Fruit fly (Drosophila melanogaster) whole organism, embryonic: ENCODE results near the gene CG32271.

Experiments used
- ATbp ChIP-seq: fragments of 200-800 bp; sonication (Bioruptor generic); optimal IDR thresholded peaks from 2 replicates; lab custom pipeline; 2017; ENCODE audit warnings: missing biosample characterization, mild to moderate bottlenecking, missing genetic modification characterization, missing genetic modification reagents
- BtbVII ChIP-seq: fragments of 200-800 bp; sonication (Bioruptor generic); optimal IDR thresholded peaks from 3 replicates; lab custom pipeline; 2017; ENCODE audit warnings: missing biosample characterization, mild to moderate bottlenecking, missing genetic modification characterization
- C15 ChIP-seq: fragments of 200-800 bp; sonication (Bioruptor generic); IDR thresholded peaks from 3 replicates; pipeline ENCODE4 v1.3.6; 2022; ENCODE audit warnings: missing biosample characterization, missing genetic modification characterization
- CG10979 ChIP-seq: fragments of 200-800 bp; sonication (Bioruptor generic); optimal IDR thresholded peaks from 2 replicates; lab custom pipeline; 2018; ENCODE audit warnings: missing biosample characterization, mild to moderate bottlenecking, missing genetic modification characterization, moderate library complexity
- CG11093 ChIP-seq: fragments of 200-800 bp; sonication (Bioruptor generic); IDR thresholded peaks from 3 replicates; pipeline ENCODE4 v1.3.6; 2022; ENCODE audit warnings: missing biosample characterization, missing genetic modification characterization
- CG11723 ChIP-seq: fragments of 200-800 bp; sonication (Bioruptor generic); optimal IDR thresholded peaks from 2 replicates; lab custom pipeline; 2017; ENCODE audit warnings: missing biosample characterization, mild to moderate bottlenecking, missing genetic modification characterization
- CG1233 ChIP-seq: fragments of 200-800 bp; sonication (Bioruptor generic); optimal IDR thresholded peaks from 4 replicates; lab custom pipeline; 2018; ENCODE audit warnings: missing biosample characterization, mild to moderate bottlenecking, missing genetic modification characterization
- CG12659 ChIP-seq: fragments of 200-800 bp; sonication (Bioruptor generic); optimal IDR thresholded peaks from 3 replicates; lab custom pipeline; 2017; ENCODE audit warnings: mild to moderate bottlenecking, missing biosample characterization, missing genetic modification reagents, missing genetic modification characterization
- CG13287 ChIP-seq: fragments of 200-800 bp; sonication (Bioruptor generic); IDR thresholded peaks from 2 replicates; pipeline ENCODE4 v1.3.6; 2022; ENCODE audit warnings: missing biosample characterization, missing genetic modification characterization; ENCODE audit not compliant: partially characterized antibody
- CG14441 ChIP-seq: fragments of 200-800 bp; sonication (Bioruptor generic); IDR thresholded peaks from 2 replicates; pipeline ENCODE4 v1.3.6; 2022; ENCODE audit warnings: missing biosample characterization, missing genetic modification characterization
- CG15514 ChIP-seq: fragments of 200-800 bp; sonication (Bioruptor generic); optimal IDR thresholded peaks from 3 replicates; lab custom pipeline; 2017; ENCODE audit warnings: missing biosample characterization, missing genetic modification characterization, mild to moderate bottlenecking, moderate library complexity, missing genetic modification reagents
- CG18011 ChIP-seq: fragments of 200-800 bp; sonication (Bioruptor generic); optimal IDR thresholded peaks from 2 replicates; lab custom pipeline; 2017; ENCODE audit warnings: missing biosample characterization, missing genetic modification characterization, mild to moderate bottlenecking, moderate library complexity, missing genotype
- CG2120 ChIP-seq: fragments of 200-800 bp; sonication (Bioruptor generic); optimal IDR thresholded peaks from 3 replicates; lab custom pipeline; 2016; ENCODE audit warnings: missing biosample characterization, missing genetic modification characterization
- CG2202 ChIP-seq: fragments of 200-800 bp; sonication (Bioruptor generic); optimal IDR thresholded peaks from 2 replicates; lab custom pipeline; 2018; ENCODE audit warnings: missing biosample characterization, mild to moderate bottlenecking, missing genetic modification characterization
- CG2678 ChIP-seq: fragments of 200-800 bp; sonication (Bioruptor generic); optimal IDR thresholded peaks from 3 replicates; lab custom pipeline; 2019; ENCODE audit warnings: missing biosample characterization, mild to moderate bottlenecking, missing genetic modification characterization, moderate library complexity
- CG2875 ChIP-seq: fragments of 200-800 bp; sonication (Bioruptor generic); optimal IDR thresholded peaks from 2 replicates; lab custom pipeline; 2017; ENCODE audit warnings: missing biosample characterization, mild to moderate bottlenecking, missing genetic modification characterization, missing genetic modification reagents
- CG30020 ChIP-seq: fragments of 200-800 bp; optimal IDR thresholded peaks from 2 replicates; lab custom pipeline; 2019; ENCODE audit warnings: missing biosample characterization, mild to moderate bottlenecking, missing genetic modification characterization, moderate library complexity
- CG4707 ChIP-seq: fragments of 200-800 bp; sonication (Bioruptor generic); optimal IDR thresholded peaks from 2 replicates; lab custom pipeline; 2018; ENCODE audit warnings: missing biosample characterization, mild to moderate bottlenecking, missing genetic modification characterization, moderate library complexity
- CG6791 ChIP-seq: fragments of 200-800 bp; sonication (Bioruptor generic); IDR thresholded peaks from 3 replicates; pipeline ENCODE4 v1.3.6; 2022; ENCODE audit warnings: missing biosample characterization, missing genetic modification characterization; ENCODE audit not compliant: partially characterized antibody
- CG7745 ChIP-seq: fragments of 200-800 bp; sonication (Bioruptor generic); optimal IDR thresholded peaks from 2 replicates; lab custom pipeline; 2018; ENCODE audit warnings: missing biosample characterization, mild to moderate bottlenecking, missing genetic modification characterization, moderate library complexity
- CG8765 ChIP-seq: fragments of 200-800 bp; sonication (Bioruptor generic); IDR thresholded peaks from 2 replicates; pipeline ENCODE4 v1.3.6; 2022; ENCODE audit warnings: missing biosample characterization, missing genetic modification characterization
- CkIIα-i1 ChIP-seq: fragments of 200-800 bp; sonication (Bioruptor generic); IDR thresholded peaks from 2 replicates; pipeline ENCODE4 v1.3.6; 2022; ENCODE audit warnings: missing biosample characterization, missing genetic modification characterization
- Dfd ChIP-seq, 2 experiments: fragments of >200 bp; optimal IDR thresholded peaks; 2 replicates each; lab custom pipeline; 2017; ENCODE audit warnings: missing biosample characterization in 2 of 2, missing genetic modification characterization in 2 of 2
- Dip2 ChIP-seq: fragments of 200-800 bp; sonication (Bioruptor generic); IDR thresholded peaks from 2 replicates; pipeline ENCODE4 v1.3.6; 2022; ENCODE audit warnings: missing biosample characterization, missing genetic modification characterization
- Eip74EF ChIP-seq, 2 experiments: fragments of 200-800 bp in 1 of 2; fragments of >200 bp in 1 of 2; sonication (Bioruptor generic) in 1 of 2; optimal IDR thresholded peaks; 2 replicates each; lab custom pipeline; 2017 to 2019; ENCODE audit warnings: missing biosample characterization in 2 of 2, missing genetic modification characterization in 2 of 2, mild to moderate bottlenecking in 1 of 2, moderate library complexity in 1 of 2
- GATAe ChIP-seq: fragments of 200-800 bp; sonication (Bioruptor generic); conservative IDR thresholded peaks from 2 replicates; pipeline ENCODE4 v1.3.6; 2022; ENCODE audit warnings: missing biosample characterization, missing genetic modification characterization
- Hand ChIP-seq: fragments of 200-800 bp; sonication (Bioruptor generic); optimal IDR thresholded peaks from 2 replicates; lab custom pipeline; 2017; ENCODE audit warnings: mild to moderate bottlenecking, missing biosample characterization, missing genetic modification reagents, missing genetic modification characterization
- Myb ChIP-seq: fragments of 200-800 bp; sonication (Bioruptor generic); optimal IDR thresholded peaks from 2 replicates; lab custom pipeline; 2016; ENCODE audit warnings: missing biosample characterization, missing genetic modification characterization
- Spps ChIP-seq: fragments of 200-800 bp; sonication (Bioruptor generic); optimal IDR thresholded peaks from 2 replicates; lab custom pipeline; 2018; ENCODE audit warnings: missing biosample characterization, mild to moderate bottlenecking, missing genetic modification characterization
- Sry-β ChIP-seq: fragments of 200-800 bp; sonication (Bioruptor generic); optimal IDR thresholded peaks from 2 replicates; lab custom pipeline; 2018; ENCODE audit warnings: missing biosample characterization, mild to moderate bottlenecking, missing genetic modification characterization, moderate library complexity
- Taf1 ChIP-seq: fragments of 200-800 bp; sonication (Bioruptor generic); IDR thresholded peaks from 2 replicates; pipeline ENCODE4 v1.3.6; 2022; ENCODE audit warnings: missing biosample characterization, missing genetic modification characterization
- Xrp1 ChIP-seq: fragments of 200-800 bp; sonication (Bioruptor generic); IDR thresholded peaks from 2 replicates; pipeline ENCODE4 v1.3.6; 2022; ENCODE audit warnings: missing biosample characterization, missing genetic modification characterization
- abd-A ChIP-seq: fragments of 200-800 bp; sonication (Bioruptor generic); optimal IDR thresholded peaks from 3 replicates; lab custom pipeline; 2019; ENCODE audit warnings: missing biosample characterization, mild to moderate bottlenecking, missing genetic modification characterization, moderate library complexity
- amos ChIP-seq: fragments of 200-800 bp; sonication (Bioruptor generic); IDR thresholded peaks from 2 replicates; pipeline ENCODE4 v1.3.6; 2022; ENCODE audit warnings: missing biosample characterization, missing genetic modification characterization; ENCODE audit not compliant: partially characterized antibody
- ara ChIP-seq: fragments of 200-800 bp; sonication (Bioruptor generic); IDR thresholded peaks from 2 replicates; pipeline ENCODE4 v1.3.6; 2022; ENCODE audit warnings: missing biosample characterization, missing genetic modification characterization
- br ChIP-seq: fragments of >200 bp; optimal IDR thresholded peaks from 2 replicates; lab custom pipeline; 2017
- cad ChIP-seq: fragments of >200 bp; optimal IDR thresholded peaks from 2 replicates; lab custom pipeline; 2017; ENCODE audit warnings: missing biosample characterization, missing genetic modification characterization
- corto ChIP-seq: fragments of 200-800 bp; sonication (Bioruptor generic); optimal IDR thresholded peaks from 2 replicates; lab custom pipeline; 2016; ENCODE audit warnings: missing biosample characterization, mild to moderate bottlenecking, missing genetic modification characterization, moderate library complexity
- croc ChIP-seq: fragments of 200-800 bp; sonication (Bioruptor generic); conservative IDR thresholded peaks from 3 replicates; pipeline ENCODE4 v1.3.6; 2022; ENCODE audit warnings: missing biosample characterization, missing genetic modification characterization
- emc ChIP-seq: fragments of 200-800 bp; sonication (Bioruptor generic); optimal IDR thresholded peaks from 2 replicates; lab custom pipeline; 2016; ENCODE audit warnings: missing biosample characterization, missing genetic modification characterization
- fd96Cb ChIP-seq: fragments of 200-800 bp; sonication (Bioruptor generic); optimal IDR thresholded peaks from 2 replicates; lab custom pipeline; 2018; ENCODE audit warnings: missing biosample characterization, mild to moderate bottlenecking, missing genetic modification characterization, moderate library complexity
- hbn ChIP-seq: fragments of 200-800 bp; sonication (Bioruptor generic); IDR thresholded peaks from 2 replicates; pipeline ENCODE4 v1.3.6; 2022; ENCODE audit warnings: missing biosample characterization, missing genetic modification characterization; ENCODE audit not compliant: partially characterized antibody
- hkb ChIP-seq, 2 experiments: fragments of 200-800 bp in 1 of 2; fragments of >200 bp in 1 of 2; sonication (Bioruptor generic) in 1 of 2; IDR thresholded peaks in 1 of 2; optimal IDR thresholded peaks in 1 of 2; 2 replicates each; pipeline versions ENCODE4 v1.3.6 to Lab custom; 2017 to 2022; ENCODE audit warnings: missing biosample characterization in 1 of 2, missing genetic modification characterization in 1 of 2
- inv ChIP-seq: fragments of 200-800 bp; sonication (Bioruptor generic); IDR thresholded peaks from 2 replicates; pipeline ENCODE4 v1.3.6; 2022; ENCODE audit warnings: missing biosample characterization, missing genetic modification characterization; ENCODE audit not compliant: partially characterized antibody
- mam ChIP-seq: fragments of 200-800 bp; sonication (Bioruptor generic); optimal IDR thresholded peaks from 3 replicates; lab custom pipeline; 2016; ENCODE audit warnings: missing biosample characterization, missing genetic modification characterization
- org-1 ChIP-seq: fragments of 200-800 bp; sonication (Bioruptor generic); optimal IDR thresholded peaks from 2 replicates; lab custom pipeline; 2017; ENCODE audit warnings: missing biosample characterization, missing genetic modification characterization
- pnt ChIP-seq: fragments of 200-800 bp; sonication (Bioruptor generic); optimal IDR thresholded peaks from 3 replicates; lab custom pipeline; 2016; ENCODE audit warnings: missing biosample characterization, missing genetic modification characterization
- repo ChIP-seq: fragments of 200-800 bp; sonication (Bioruptor generic); optimal IDR thresholded peaks from 2 replicates; lab custom pipeline; 2016; ENCODE audit warnings: missing biosample characterization, missing genetic modification characterization
- sr ChIP-seq: fragments of 200-800 bp; sonication (Bioruptor generic); IDR thresholded peaks from 3 replicates; pipeline ENCODE4 v1.3.6; 2022; ENCODE audit warnings: missing biosample characterization, missing genetic modification characterization
- yki ChIP-seq: fragments of >200 bp; optimal IDR thresholded peaks from 3 replicates; lab custom pipeline; 2018
- zfh2 ChIP-seq: fragments of 200-800 bp; sonication (Bioruptor generic); optimal IDR thresholded peaks from 2 replicates; lab custom pipeline; 2016; ENCODE audit warnings: missing biosample characterization, missing genetic modification characterization

The CG32271 gene

DNA sequence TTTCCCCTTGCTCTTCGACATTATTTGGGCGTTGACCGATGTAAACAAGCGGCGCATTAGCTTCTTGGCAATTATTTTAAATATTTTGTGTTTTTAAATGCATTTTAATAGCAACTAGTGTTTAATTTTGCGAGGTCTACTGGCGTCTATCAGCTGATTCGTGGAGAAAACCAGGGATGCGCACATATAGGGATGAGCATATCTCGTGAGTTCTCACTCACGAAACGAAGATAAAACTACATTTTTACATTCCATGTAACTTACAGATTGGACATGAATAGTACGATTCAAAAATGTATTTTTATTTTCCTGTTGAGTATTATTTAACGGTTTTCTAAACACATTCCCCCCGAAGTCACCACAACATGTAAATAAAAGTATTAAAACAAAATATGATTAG lies 5.5 kb downstream of the CG32271 start, which contains the start of gene CG14966 (continued):
- TF ChIP-seq amos (peak; percentile 94), org-1 (GFP tag; lab: Kevin White, UChicago) (no peak), Xrp1 (no peak), cad (GFP tag; lab: Kevin White, UChicago) (no peak), CG11723 (GFP tag; lab: Kevin White, UChicago) (no peak), Sry-β (no peak), CG15514 (GFP tag; lab: Kevin White, UChicago) (peak; percentile 83), CG2120 (GFP tag; lab: Kevin White, UChicago) (peak; percentile 66), Dip2 (no peak), corto (no peak), CG6791 (GFP tag; lab: Robert Waterston, UW) (peak; percentile 91), CG2875 (GFP tag; lab: Kevin White, UChicago) (no peak), yki (lab: Kevin White, UChicago) (no peak), zfh2 (GFP tag; lab: Kevin White, UChicago) (peak; percentile 22), br (lab: Kevin White, UChicago) (no peak), sr (GFP tag; lab: Robert Waterston, UW) (no peak), inv (GFP tag; lab: Robert Waterston, UW) (peak; percentile 78), CG18011 (GFP tag; lab: Kevin White, UChicago) (no peak), CG1233 (GFP tag; lab: Kevin White, UChicago) (no peak), Eip74EF (GFP tag; optimal IDR thresholded peaks at IDR 0.05; lab: Kevin White, UChicago) (no peak), CG2202 (tag; lab: Kevin White, UChicago) (no peak), CG7745 (tag; lab: Kevin White, UChicago) (no peak), CG14441 (0 out of 2 replicates have a peak, but pooled peaks have one; percentile 16), repo (GFP tag; lab: Kevin White, UChicago) (no peak), GATAe (GFP tag; lab: Robert Waterston, UW) (no peak), hkb (optimal IDR thresholded peaks at IDR 0.05; lab: Kevin White, UChicago) (no peak), hkb (GFP tag; IDR thresholded peaks at IDR 0.05; lab: Robert Waterston, UW) (no peak), ara (GFP tag; lab: Robert Waterston, UW) (no peak), CG4707 (GFP tag; lab: Kevin White, UChicago) (no peak), CG12659 (GFP tag; lab: Kevin White, UChicago) (peak; percentile 62), ATbp (GFP tag; lab: Kevin White, UChicago) (no peak), Spps (tag; lab: Kevin White, UChicago) (no peak), croc (no peak), mam (GFP tag; lab: Kevin White, UChicago) (peak; percentile 62), fd96Cb (tag; lab: Kevin White, UChicago) (no peak), CG8765 (no peak), pnt (GFP tag; lab: Kevin White, UChicago) (no peak), CG10979 (peak; percentile 1), emc (GFP tag; lab: Kevin White, UChicago) (no peak), CG11093 (GFP tag; lab: Robert Waterston, UW) (no peak), CkIIα-i1 (GFP tag; lab: Robert Waterston, UW) (no peak), Taf1 (no peak), hbn (GFP tag; lab: Robert Waterston, UW) (peak; percentile 85), Myb (GFP tag; lab: Kevin White, UChicago) (peak; percentile 95), C15 (GFP tag; lab: Robert Waterston, UW) (no peak), CG13287 (GFP tag; lab: Robert Waterston, UW) (peak; percentile 96), Dfd (GFP tag; optimal IDR thresholded peaks at IDR 0.05; lab: Kevin White, UChicago) (no peak), Hand (no peak), CG30020 (tag; lab: Kevin White, UChicago) (peak; percentile 42), abd-A (tag; lab: Kevin White, UChicago) (no peak), CG2678 (peak; percentile 4), BtbVII (no peak)
